Fruit fly (Drosophila melanogaster): ENCODE data around the gene CG8419.

DNA sequence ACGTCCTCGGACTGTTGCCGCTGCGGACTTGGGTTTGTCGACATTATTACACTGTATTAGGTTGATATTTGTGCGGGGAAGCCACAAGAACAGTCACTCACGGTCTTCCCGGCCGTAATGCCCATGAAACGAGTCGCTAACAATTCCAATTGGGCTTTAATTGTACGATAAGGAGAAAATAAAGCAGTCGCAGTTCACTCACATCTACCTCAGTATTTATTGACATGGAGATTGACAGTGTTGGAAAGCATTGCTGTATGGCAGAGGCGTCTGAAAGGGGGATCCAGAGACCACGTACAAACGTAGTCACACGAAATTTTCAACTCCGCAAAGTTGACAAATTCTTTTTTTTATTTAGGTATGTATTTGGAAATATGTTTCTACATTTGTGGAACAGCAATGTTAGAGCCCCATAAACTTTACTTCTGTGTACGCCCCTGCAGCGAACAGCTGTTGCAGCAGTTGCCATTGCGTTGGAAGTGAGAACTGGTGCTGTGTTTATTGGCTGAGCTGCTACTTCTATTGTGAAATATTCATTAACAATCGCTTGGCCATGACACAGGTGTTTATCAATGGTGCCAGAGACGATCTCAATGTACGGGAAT lies 6.8 kb downstream of the CG8419 start, which contains the start of the genes CG8372 and CG8360:
- TF ChIP-seq CG33017 (tag; optimal IDR thresholded peaks at IDR 0.05) (peak; percentile 99), CG14711 (tag; optimal IDR thresholded peaks at IDR 0.05) (peak; percentile 96), CG7101 (tag; optimal IDR thresholded peaks at IDR 0.05) (peak; percentile 99), cic (GFP tag; optimal IDR thresholded peaks at IDR 0.05) (peak; percentile 96), pad (GFP tag; optimal IDR thresholded peaks at IDR 0.05) (peak; percentile 92), Clk (GFP tag; optimal IDR thresholded peaks at IDR 0.05) (peak; percentile 98), bab1 (GFP tag; optimal IDR thresholded peaks at IDR 0.05) (peak; percentile 98), CG7045 (GFP tag; optimal IDR thresholded peaks at IDR 0.05) (peak; percentile 99), Mnt (GFP tag; optimal IDR thresholded peaks at IDR 0.05) (peak; percentile 98), CG1620 (GFP tag; optimal IDR thresholded peaks at IDR 0.05) (peak; percentile 99), CG12768 (GFP tag; optimal IDR thresholded peaks at IDR 0.05) (peak; percentile 99)
